Fruit fly (Drosophila melanogaster) whole organism, prepupa: ENCODE data around the gene Hacd2.

Source experiments
- Blimp-1 ChIP-seq: fragments of 200-800 bp; sonication (Bioruptor generic); optimal IDR thresholded peaks from 3 replicates; lab custom pipeline; 2017; ENCODE audit warnings: missing biosample characterization, missing genetic modification characterization, mild to moderate bottlenecking, moderate library complexity, missing genetic modification reagents
- CG15336 ChIP-seq: fragments of 200-800 bp; sonication (Bioruptor generic); IDR thresholded peaks from 2 replicates; pipeline ENCODE4 v1.3.6; 2022; ENCODE audit warnings: missing biosample characterization, missing genetic modification characterization
- CG16779 ChIP-seq: fragments of 200-800 bp; sonication (Bioruptor generic); optimal IDR thresholded peaks from 3 replicates; lab custom pipeline; 2017; ENCODE audit warnings: missing biosample characterization, mild to moderate bottlenecking, missing genetic modification characterization
- CG31627 ChIP-seq: fragments of 200-800 bp; sonication (Bioruptor generic); optimal IDR thresholded peaks from 3 replicates; lab custom pipeline; 2016; ENCODE audit warnings: missing biosample characterization, missing genetic modification characterization
- CG34406 ChIP-seq: fragments of 200-800 bp; sonication (Bioruptor generic); optimal IDR thresholded peaks from 3 replicates; lab custom pipeline; 2016; ENCODE audit warnings: missing biosample characterization, missing genetic modification characterization
- CG4318 ChIP-seq: fragments of 200-800 bp; sonication (Bioruptor generic); optimal IDR thresholded peaks from 3 replicates; lab custom pipeline; 2017; ENCODE audit warnings: missing biosample characterization, mild to moderate bottlenecking, missing genetic modification characterization
- Hr4 ChIP-seq: fragments of 200-800 bp; sonication (Bioruptor generic); optimal IDR thresholded peaks from 3 replicates; lab custom pipeline; 2016; ENCODE audit warnings: missing biosample characterization, missing genetic modification characterization
- Smox ChIP-seq: fragments of 200-800 bp; sonication (Bioruptor generic); optimal IDR thresholded peaks from 3 replicates; lab custom pipeline; 2016; ENCODE audit warnings: missing biosample characterization, missing genetic modification characterization
- cyc ChIP-seq: fragments of 200-800 bp; sonication (Bioruptor generic); optimal IDR thresholded peaks from 3 replicates; lab custom pipeline; 2016; ENCODE audit warnings: missing biosample characterization, missing genetic modification characterization
- fd85E ChIP-seq: fragments of 200-800 bp; sonication (Bioruptor generic); optimal IDR thresholded peaks from 3 replicates; lab custom pipeline; 2016; ENCODE audit warnings: missing biosample characterization, missing genetic modification characterization
- fkh ChIP-seq: fragments of 200-800 bp; sonication (Bioruptor generic); optimal IDR thresholded peaks from 3 replicates; lab custom pipeline; 2017; ENCODE audit warnings: missing biosample characterization, mild to moderate bottlenecking, missing genetic modification characterization, moderate library complexity
- ss ChIP-seq, 2 experiments: fragments of 200-800 bp; sonication (Bioruptor generic); optimal IDR thresholded peaks; 2 replicates in 1 of 2; 3 replicates in 1 of 2; lab custom pipeline; 2017 to 2018; ENCODE audit warnings: mild to moderate bottlenecking in 2 of 2, missing biosample characterization in 2 of 2, missing genetic modification characterization in 2 of 2, moderate library complexity in 1 of 2

DNA sequence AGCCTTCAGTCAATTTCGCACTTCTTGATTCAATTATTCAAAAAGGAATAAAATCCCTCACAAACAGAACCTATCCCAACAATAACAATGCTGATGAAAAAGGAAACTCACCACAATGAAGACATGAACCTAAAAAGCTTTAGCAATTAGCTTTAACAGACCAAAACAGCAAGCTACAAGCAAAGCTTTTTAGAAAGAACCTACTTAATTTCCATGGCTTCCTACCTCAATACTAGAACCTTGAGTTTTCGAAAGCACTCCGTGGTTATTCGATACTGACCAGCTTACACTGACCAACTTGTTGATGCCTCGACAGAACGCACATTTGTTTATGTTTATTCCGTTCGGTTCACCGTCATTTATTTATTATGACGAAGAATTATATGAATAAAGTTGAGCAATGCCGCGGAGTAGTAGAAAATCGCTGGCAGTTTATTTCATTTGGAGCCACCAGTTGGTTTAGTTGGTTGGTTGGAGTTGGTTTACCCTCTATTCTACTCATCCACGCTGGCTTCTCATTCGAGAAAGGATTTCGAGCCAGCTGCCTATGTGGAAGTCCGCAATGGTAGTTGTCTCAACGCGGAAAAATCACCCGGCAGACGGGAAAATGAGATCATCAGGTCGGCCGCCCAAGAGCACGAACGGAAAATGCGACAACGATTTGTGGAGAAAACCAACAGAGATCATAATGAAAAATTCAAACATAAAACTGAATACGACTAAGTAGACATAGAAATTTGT lies 13.7 kb upstream of the Hacd2 start, which contains the start of gene CG42810:
- TF ChIP-seq fkh (GFP tag; lab: Kevin White, UChicago) (no peak), CG34406 (GFP tag; lab: Kevin White, UChicago) (no peak), CG15336 (GFP tag; lab: Robert Waterston, UW) (no peak), CG16779 (tag; lab: Kevin White, UChicago) (no peak), CG31627 (GFP tag; lab: Kevin White, UChicago) (no peak), cyc (GFP tag; lab: Kevin White, UChicago) (no peak), Blimp-1 (GFP tag; lab: Kevin White, UChicago) (no peak), CG4318 (GFP tag; lab: Kevin White, UChicago) (no peak), Hr4 (GFP tag; lab: Kevin White, UChicago) (no peak), ss (GFP tag; optimal IDR thresholded peaks at IDR 0.05; lab: Kevin White, UChicago) (no peak), fd85E (GFP tag; lab: Kevin White, UChicago) (no peak), Smox (GFP tag; lab: Kevin White, UChicago) (no peak)
